Worm (Caenorhabditis elegans) whole organism, young adult: ENCODE results near the gene clec-32.

ENCODE experiments used
- madf-8 ChIP-seq: fragments of 200-800 bp; sonication (Bioruptor generic); conservative IDR thresholded peaks from 2 replicates; pipeline ENCODE4 v1.3.6; 2022; ENCODE audit warnings: missing genetic modification reagents, missing genetic modification characterization, missing compliant biosample characterization
- nhr-90 ChIP-seq: sonication (generic microtip); optimal IDR thresholded peaks from 2 replicates; lab custom pipeline; 2016; ENCODE audit warnings: missing genotype, mild to moderate bottlenecking, missing genetic modification characterization, missing compliant biosample characterization
- unc-130 ChIP-seq: sonication (generic microtip); optimal IDR thresholded peaks from 2 replicates; lab custom pipeline; 2016; ENCODE audit warnings: missing genetic modification reagents, missing genetic modification characterization, missing compliant biosample characterization

ce11 chrV:16902726-16903125, 41.1 kb upstream of the clec-32 start, which contains the start of gene srd-68:
- TF ChIP-seq unc-130 (GFP tag; lab: Kevin White, UChicago) (no peak), madf-8 (GFP tag; lab: Robert Waterston, UW) (no peak), nhr-90 (tag; lab: Kevin White, UChicago) (no peak)
